Worm (Caenorhabditis elegans) whole organism, late embryonic: ENCODE data around the gene E02H4.7.

Source experiments
- C38D4.7 ChIP-seq: fragments of 200-800 bp; sonication (Bioruptor generic); optimal IDR thresholded peaks from 2 replicates; lab custom pipeline; 2018; ENCODE audit warnings: mild to moderate bottlenecking, missing genetic modification characterization, moderate library complexity, missing compliant biosample characterization
- K02D7.2 ChIP-seq: sonication (generic microtip); optimal IDR thresholded peaks from 2 replicates; lab custom pipeline; 2017; ENCODE audit warnings: mild to moderate bottlenecking, missing genetic modification characterization, missing compliant biosample characterization
- T23F11.4 ChIP-seq: fragments of 200-800 bp; sonication (Bioruptor generic); optimal IDR thresholded peaks from 2 replicates; lab custom pipeline; 2018; ENCODE audit warnings: mild to moderate bottlenecking, missing genetic modification characterization, missing compliant biosample characterization
- ahr-1 ChIP-seq: sonication (generic microtip); optimal IDR thresholded peaks from 2 replicates; lab custom pipeline; 2016; ENCODE audit warnings: missing genetic modification characterization, missing compliant biosample characterization
- ama-1 ChIP-seq: fragments of 150-350 bp; optimal IDR thresholded peaks from 2 replicates; lab custom pipeline; 2014
- ceh-14 ChIP-seq: sonication (generic microtip); optimal IDR thresholded peaks from 2 replicates; lab custom pipeline; 2016; ENCODE audit warnings: missing genotype, missing genetic modification characterization, missing compliant biosample characterization
- ceh-18 ChIP-seq: sonication (generic microtip); optimal IDR thresholded peaks from 2 replicates; lab custom pipeline; 2016; ENCODE audit warnings: missing genetic modification characterization, missing compliant biosample characterization
- ceh-2 ChIP-seq: sonication (generic microtip); optimal IDR thresholded peaks from 2 replicates; lab custom pipeline; 2016; ENCODE audit warnings: missing genotype, missing genetic modification characterization, missing compliant biosample characterization
- ceh-30 ChIP-seq: fragments of 150-350 bp; optimal IDR thresholded peaks from 2 replicates; lab custom pipeline; 2014; ENCODE audit warnings: missing biosample characterization, missing genetic modification characterization
- ceh-34 ChIP-seq: sonication (generic microtip); optimal IDR thresholded peaks from 2 replicates; lab custom pipeline; 2016; ENCODE audit warnings: mild to moderate bottlenecking, missing genetic modification characterization, missing compliant biosample characterization
- ceh-6 ChIP-seq: fragments of 200-800 bp; sonication (Bioruptor generic); optimal IDR thresholded peaks from 2 replicates; lab custom pipeline; 2018; ENCODE audit warnings: mild to moderate bottlenecking, missing genetic modification characterization, missing compliant biosample characterization
- dmd-4 ChIP-seq: sonication (generic microtip); optimal IDR thresholded peaks from 2 replicates; lab custom pipeline; 2016; ENCODE audit warnings: borderline replicate concordance, missing genetic modification characterization, missing compliant biosample characterization
- elt-4 ChIP-seq: sonication (generic microtip); optimal IDR thresholded peaks from 2 replicates; lab custom pipeline; 2016; ENCODE audit warnings: missing genetic modification characterization, missing compliant biosample characterization
- ets-4 ChIP-seq: sonication (generic microtip); optimal IDR thresholded peaks from 2 replicates; lab custom pipeline; 2016; ENCODE audit warnings: missing genetic modification characterization, missing compliant biosample characterization
- fkh-10 ChIP-seq: fragments of 150-350 bp; optimal IDR thresholded peaks from 2 replicates; lab custom pipeline; 2014; ENCODE audit warnings: missing biosample characterization, missing genetic modification reagents, missing genetic modification characterization
- fkh-6 ChIP-seq: sonication (generic microtip); optimal IDR thresholded peaks from 2 replicates; lab custom pipeline; 2016; ENCODE audit warnings: missing genetic modification characterization, missing compliant biosample characterization
- hlh-13 ChIP-seq: fragments of 200-800 bp; sonication (Bioruptor generic); optimal IDR thresholded peaks from 2 replicates; lab custom pipeline; 2018; ENCODE audit warnings: mild to moderate bottlenecking, missing genetic modification characterization, missing compliant biosample characterization
- hlh-30 ChIP-seq: sonication (generic microtip); optimal IDR thresholded peaks from 2 replicates; lab custom pipeline; 2017; ENCODE audit warnings: antibody characterized with exemption, missing genetic modification characterization, missing compliant biosample characterization; ENCODE audit not compliant: insufficient read depth
- hlh-6 ChIP-seq: sonication (generic microtip); optimal IDR thresholded peaks from 2 replicates; lab custom pipeline; 2016; ENCODE audit warnings: missing genotype, missing genetic modification characterization, missing compliant biosample characterization
- hlh-8 ChIP-seq: sonication (generic microtip); optimal IDR thresholded peaks from 2 replicates; lab custom pipeline; 2016; ENCODE audit warnings: missing genotype, missing genetic modification characterization, missing compliant biosample characterization
- lim-6 ChIP-seq: sonication (generic microtip); optimal IDR thresholded peaks from 2 replicates; lab custom pipeline; 2016; ENCODE audit warnings: missing genetic modification characterization, missing compliant biosample characterization
- madf-2 ChIP-seq: sonication (generic microtip); optimal IDR thresholded peaks from 2 replicates; lab custom pipeline; 2017; ENCODE audit warnings: missing genetic modification characterization, missing compliant biosample characterization
- mec-3 ChIP-seq: sonication (generic microtip); optimal IDR thresholded peaks from 2 replicates; lab custom pipeline; 2016; ENCODE audit warnings: borderline replicate concordance, missing genetic modification characterization, missing compliant biosample characterization
- nfya-1 ChIP-seq: sonication (generic microtip); optimal IDR thresholded peaks from 2 replicates; lab custom pipeline; 2017; ENCODE audit warnings: missing genetic modification characterization, mild to moderate bottlenecking, missing compliant biosample characterization, antibody characterized with exemption, moderate library complexity
- nhr-11 ChIP-seq: fragments of 150-350 bp; optimal IDR thresholded peaks from 2 replicates; lab custom pipeline; 2014; ENCODE audit warnings: missing biosample characterization, missing genetic modification characterization
- nhr-232 ChIP-seq: sonication (generic microtip); optimal IDR thresholded peaks from 2 replicates; lab custom pipeline; 2016; ENCODE audit warnings: missing genetic modification characterization, missing compliant biosample characterization
- npax-4 ChIP-seq: sonication (generic microtip); optimal IDR thresholded peaks from 2 replicates; lab custom pipeline; 2016; ENCODE audit warnings: missing genetic modification characterization, missing compliant biosample characterization
- odd-2 ChIP-seq: sonication (generic microtip); optimal IDR thresholded peaks from 2 replicates; lab custom pipeline; 2017; ENCODE audit warnings: antibody characterized with exemption, mild to moderate bottlenecking, missing genetic modification characterization, missing compliant biosample characterization
- pag-3 ChIP-seq: sonication (generic microtip); optimal IDR thresholded peaks from 2 replicates; lab custom pipeline; 2016; ENCODE audit warnings: missing compliant biosample characterization, missing genetic modification characterization, borderline replicate concordance
- pat-9 ChIP-seq: fragments of 200-800 bp; sonication (Bioruptor generic); optimal IDR thresholded peaks from 2 replicates; lab custom pipeline; 2018; ENCODE audit warnings: mild to moderate bottlenecking, missing genetic modification characterization, moderate library complexity, missing compliant biosample characterization
- pax-1 ChIP-seq: fragments of 150-350 bp; optimal IDR thresholded peaks from 2 replicates; lab custom pipeline; 2014; ENCODE audit warnings: missing biosample characterization, missing genetic modification characterization
- ref-2 ChIP-seq: sonication (generic microtip); optimal IDR thresholded peaks from 2 replicates; lab custom pipeline; 2016; ENCODE audit warnings: missing genetic modification characterization, missing compliant biosample characterization
- sox-2 ChIP-seq: fragments of 200-800 bp; sonication (Bioruptor generic); IDR thresholded peaks from 2 replicates; pipeline ENCODE4 v1.3.6; 2022; ENCODE audit warnings: missing genetic modification reagents, missing genetic modification characterization, missing compliant biosample characterization
- syd-9 ChIP-seq: sonication (generic microtip); optimal IDR thresholded peaks from 2 replicates; lab custom pipeline; 2016; ENCODE audit warnings: mild to moderate bottlenecking, missing genetic modification characterization, moderate library complexity, missing compliant biosample characterization
- tbx-7 ChIP-seq: sonication (generic microtip); optimal IDR thresholded peaks from 2 replicates; lab custom pipeline; 2016; ENCODE audit warnings: missing genotype, missing genetic modification characterization, missing compliant biosample characterization
- unc-3 ChIP-seq, 2 experiments: fragments of 200-800 bp in 1 of 2; sonication (Bioruptor generic) in 1 of 2; sonication (generic microtip) in 1 of 2; conservative IDR thresholded peaks in 1 of 2; optimal IDR thresholded peaks in 1 of 2; 2 replicates each; pipeline versions ENCODE4 v1.3.6 to Lab custom; 2016 to 2022; ENCODE audit warnings: missing compliant biosample characterization in 2 of 2, missing genetic modification characterization in 2 of 2, missing genetic modification reagents in 1 of 2
- unc-42 ChIP-seq: sonication (generic microtip); optimal IDR thresholded peaks from 2 replicates; lab custom pipeline; 2016; ENCODE audit warnings: missing genotype, missing genetic modification characterization, missing compliant biosample characterization
- unc-55 ChIP-seq: sonication (generic microtip); optimal IDR thresholded peaks from 2 replicates; lab custom pipeline; 2017; ENCODE audit warnings: missing biosample characterization, missing genetic modification reagents, missing genetic modification characterization
- ztf-16 ChIP-seq: sonication (generic microtip); optimal IDR thresholded peaks from 2 replicates; lab custom pipeline; 2017; ENCODE audit warnings: missing genetic modification characterization, missing compliant biosample characterization

Gene E02H4.7

ce11 chrX:14255031-14255430, 1.0 kb upstream of the E02H4.7 start, which contains the start of gene E02H4.5:
Gene E02H4.5, minus strand, starts transcription at chrX:14255131.
- TF ChIP-seq elt-4 (tag; lab: Kevin White, UChicago) (no peak), unc-42 (tag; lab: Kevin White, UChicago) (no peak)

- TF ChIP-seq nfya-1 (tag; lab: Kevin White, UChicago) (no peak), ztf-16 (no peak), ref-2 (tag; lab: Kevin White, UChicago) (no peak), hlh-8 (tag; lab: Kevin White, UChicago) (no peak), ceh-34 (no peak), nhr-232 (tag; lab: Kevin White, UChicago) (no peak), pat-9 (tag; lab: Kevin White, UChicago) (no peak), syd-9 (tag; lab: Kevin White, UChicago) (no peak), madf-2 (tag; lab: Kevin White, UChicago) (no peak), C38D4.7 (GFP tag; lab: Kevin White, UChicago) (no peak), ets-4 (no peak), pag-3 (tag; lab: Kevin White, UChicago) (no peak), lim-6 (tag; lab: Kevin White, UChicago) (no peak), ama-1 (lab: Kevin White, UChicago) (no peak), ahr-1 (tag; lab: Kevin White, UChicago) (no peak), hlh-13 (GFP tag; lab: Kevin White, UChicago) (no peak), odd-2 (tag; lab: Kevin White, UChicago) (no peak), unc-55 (GFP tag; lab: Kevin White, UChicago) (no peak), tbx-7 (tag; lab: Kevin White, UChicago) (no peak), npax-4 (tag; lab: Kevin White, UChicago) (no peak)
- TF ChIP-seq, all 69 proteins: peak for 0
These were observed 1.6 kb downstream of the E02H4.7 start, which contains the start of gene E02H4.4 for ce11 chrX:14257661-14258060. Gene E02H4.4, plus strand, starts transcription at chrX:14257961.

ce11 chrX:14263473-14263872, 7.4 kb downstream of the E02H4.7 start, which contains the start of gene E02H4.8:
Gene E02H4.8, minus strand, starts transcription at chrX:14263573.
- TF ChIP-seq ceh-2 (no peak), pag-3 (tag; lab: Kevin White, UChicago) (no peak), pax-1 (tag; lab: Kevin White, UChicago) (no peak), ceh-30 (no peak), K02D7.2 (no peak), ceh-6 (GFP tag; lab: Kevin White, UChicago) (no peak), hlh-30 (tag; lab: Kevin White, UChicago) (no peak), hlh-8 (tag; lab: Kevin White, UChicago) (no peak)

- no peak for TF ChIP-seq ceh-14 (tag; lab: Kevin White, UChicago)
- no peak for TF ChIP-seq dmd-4 (tag; lab: Kevin White, UChicago)
- no peak for TF ChIP-seq fkh-6 (tag; lab: Kevin White, UChicago)
- no peak for TF ChIP-seq mec-3
- no peak for TF ChIP-seq ama-1 (lab: Kevin White, UChicago)
- no peak for TF ChIP-seq pat-9 (tag; lab: Kevin White, UChicago)
- TF ChIP-seq hlh-6 (tag; lab: Kevin White, UChicago) = no peak
- no peak for TF ChIP-seq ceh-34
- TF ChIP-seq syd-9 (tag; lab: Kevin White, UChicago) = no peak
- no peak for TF ChIP-seq fkh-10 (GFP tag; lab: Kevin White, UChicago)
- no peak for TF ChIP-seq ets-4
- TF ChIP-seq npax-4 (tag; lab: Kevin White, UChicago) = no peak
These were observed 11.1 kb downstream of the E02H4.7 start for ce11 chrX:14267170-14267569.

ce11 chrX:14267781-14268180, 11.7 kb downstream of the E02H4.7 start, which contains the start of gene del-1:
Gene del-1, plus strand, starts transcription at chrX:14268081.
- TF ChIP-seq hlh-8 (tag; lab: Kevin White, UChicago) = no peak
- no peak for TF ChIP-seq T23F11.4 (GFP tag; lab: Kevin White, UChicago)
- no peak for TF ChIP-seq ceh-6 (GFP tag; lab: Kevin White, UChicago)
- TF ChIP-seq nhr-11 (tag; lab: Kevin White, UChicago) = no peak
- no peak for TF ChIP-seq ceh-18
- no peak for TF ChIP-seq lim-6 (tag; lab: Kevin White, UChicago)
- TF ChIP-seq ceh-2 = no peak
- TF ChIP-seq sox-2 = no peak
- no peak for TF ChIP-seq nfya-1 (tag; lab: Kevin White, UChicago)
- TF ChIP-seq ref-2 (tag; lab: Kevin White, UChicago) = no peak
- no peak for TF ChIP-seq ahr-1 (tag; lab: Kevin White, UChicago)
- TF ChIP-seq ama-1 (lab: Kevin White, UChicago) = no peak
- no peak for TF ChIP-seq fkh-6 (tag; lab: Kevin White, UChicago)
- TF ChIP-seq K02D7.2 = no peak
- TF ChIP-seq dmd-4 (tag; lab: Kevin White, UChicago) = no peak
- TF ChIP-seq ceh-30 = no peak
- no peak for TF ChIP-seq npax-4 (tag; lab: Kevin White, UChicago)
- no peak for TF ChIP-seq elt-4 (tag; lab: Kevin White, UChicago)
- no peak for TF ChIP-seq unc-3 (GFP tag; conservative IDR thresholded peaks at IDR 0.05; lab: Robert Waterston, UW)
- no peak for TF ChIP-seq unc-3 (tag; optimal IDR thresholded peaks at IDR 0.05; lab: Kevin White, UChicago)
